Worm (Caenorhabditis elegans) whole organism, late embryonic: ENCODE results near the gene Y50E8A.5.

ENCODE experiments used
- C08G9.2 ChIP-seq: sonication (generic microtip); optimal IDR thresholded peaks from 2 replicates; lab custom pipeline; 2016; ENCODE audit warnings: mild to moderate bottlenecking, missing genetic modification characterization, moderate library complexity, missing compliant biosample characterization
- Y22D7AL.16 ChIP-seq: sonication (generic microtip); optimal IDR thresholded peaks from 2 replicates; lab custom pipeline; 2016; ENCODE audit warnings: missing genetic modification characterization, missing compliant biosample characterization
- ama-1 ChIP-seq: fragments of 150-350 bp; optimal IDR thresholded peaks from 2 replicates; lab custom pipeline; 2014
- ceh-34 ChIP-seq: sonication (generic microtip); optimal IDR thresholded peaks from 2 replicates; lab custom pipeline; 2016; ENCODE audit warnings: mild to moderate bottlenecking, missing genetic modification characterization, missing compliant biosample characterization
- ceh-9 ChIP-seq: sonication (generic microtip); optimal IDR thresholded peaks from 2 replicates; lab custom pipeline; 2016; ENCODE audit warnings: mild to moderate bottlenecking, missing genetic modification characterization, inconsistent platforms, missing compliant biosample characterization
- fkh-10 ChIP-seq: fragments of 150-350 bp; optimal IDR thresholded peaks from 2 replicates; lab custom pipeline; 2014; ENCODE audit warnings: missing biosample characterization, missing genetic modification reagents, missing genetic modification characterization
- hlh-13 ChIP-seq: fragments of 200-800 bp; sonication (Bioruptor generic); optimal IDR thresholded peaks from 2 replicates; lab custom pipeline; 2018; ENCODE audit warnings: mild to moderate bottlenecking, missing genetic modification characterization, missing compliant biosample characterization
- lin-11 ChIP-seq: fragments of 200-800 bp; sonication (Bioruptor generic); optimal IDR thresholded peaks from 2 replicates; lab custom pipeline; 2018; ENCODE audit warnings: mild to moderate bottlenecking, missing genetic modification characterization, missing compliant biosample characterization
- rnt-1 ChIP-seq: sonication (generic microtip); optimal IDR thresholded peaks from 2 replicates; lab custom pipeline; 2016; ENCODE audit warnings: missing genetic modification characterization, missing compliant biosample characterization

- no peak for TF ChIP-seq ceh-9
- no peak for TF ChIP-seq lin-11 (tag; lab: Kevin White, UChicago)
- TF ChIP-seq hlh-13 (GFP tag; lab: Kevin White, UChicago) = no peak
- no peak for TF ChIP-seq ama-1 (lab: Kevin White, UChicago)
- TF ChIP-seq fkh-10 (GFP tag; lab: Kevin White, UChicago) = no peak
- no peak for TF ChIP-seq Y22D7AL.16 (tag; lab: Kevin White, UChicago)
- TF ChIP-seq ceh-34 (tag; lab: Kevin White, UChicago) = no peak
- no peak for TF ChIP-seq C08G9.2 (tag; lab: Kevin White, UChicago)
- TF ChIP-seq rnt-1 (tag; lab: Kevin White, UChicago) = no peak
Observed at ce11 chrV:14763582-14763981, 26.8 kb upstream of the Y50E8A.5 start.
